Worm (Caenorhabditis elegans) whole organism, young adult: ENCODE results near the gene ttr-40.

Source experiments
- B0019.2 ChIP-seq: fragments of 200-800 bp; sonication (Bioruptor generic); conservative IDR thresholded peaks from 2 replicates; pipeline ENCODE4 v1.3.6; 2022; ENCODE audit warnings: missing genetic modification reagents, missing genetic modification characterization, missing compliant biosample characterization
- F22D6.2 ChIP-seq: sonication (generic microtip); optimal IDR thresholded peaks from 2 replicates; lab custom pipeline; 2016; ENCODE audit warnings: mild to moderate bottlenecking, missing genetic modification characterization, missing compliant biosample characterization
- F33H1.4 ChIP-seq: fragments of 200-800 bp; sonication (Bioruptor generic); IDR thresholded peaks from 2 replicates; pipeline ENCODE4 v1.3.6; 2022; ENCODE audit warnings: missing genetic modification reagents, missing genetic modification characterization, missing compliant biosample characterization
- F52B5.7 ChIP-seq: sonication (generic microtip); optimal IDR thresholded peaks from 2 replicates; lab custom pipeline; 2016; ENCODE audit warnings: mild to moderate bottlenecking, missing genetic modification characterization, missing compliant biosample characterization
- F55B11.4 ChIP-seq: sonication (generic microtip); optimal IDR thresholded peaks from 2 replicates; lab custom pipeline; 2016; ENCODE audit warnings: missing compliant biosample characterization, missing genetic modification characterization, borderline replicate concordance; ENCODE audit not compliant: insufficient read depth
- Y56A3A.18 ChIP-seq: fragments of 200-800 bp; sonication (Bioruptor generic); IDR thresholded peaks from 2 replicates; pipeline ENCODE4 v1.3.6; 2022; ENCODE audit warnings: missing genetic modification reagents, missing genetic modification characterization, missing compliant biosample characterization
- Y79H2A.3 ChIP-seq: fragments of 200-800 bp; sonication (Bioruptor generic); conservative IDR thresholded peaks from 2 replicates; pipeline ENCODE4 v1.3.6; 2022; ENCODE audit warnings: missing genetic modification reagents, missing genetic modification characterization, missing compliant biosample characterization
- Y95B8A.8 ChIP-seq: fragments of 200-800 bp; sonication (Bioruptor generic); IDR thresholded peaks from 2 replicates; pipeline ENCODE4 v1.3.6; 2022; ENCODE audit warnings: missing genetic modification reagents, missing genetic modification characterization, missing compliant biosample characterization
- akir-1 ChIP-seq: fragments of 200-800 bp; sonication (Bioruptor generic); optimal IDR thresholded peaks from 2 replicates; lab custom pipeline; 2018; ENCODE audit warnings: mild to moderate bottlenecking, missing genetic modification characterization, moderate library complexity, missing compliant biosample characterization
- aptf-2 ChIP-seq: fragments of 200-800 bp; sonication (Bioruptor generic); conservative IDR thresholded peaks from 2 replicates; pipeline ENCODE4 v1.3.6; 2022; ENCODE audit warnings: missing genetic modification reagents, missing genetic modification characterization, missing compliant biosample characterization
- atf-7 ChIP-seq: sonication (generic microtip); optimal IDR thresholded peaks from 2 replicates; lab custom pipeline; 2017; ENCODE audit warnings: mild to moderate bottlenecking, missing genetic modification characterization, missing compliant biosample characterization
- athp-1 ChIP-seq: sonication (generic microtip); optimal IDR thresholded peaks from 2 replicates; lab custom pipeline; 2017; ENCODE audit warnings: mild to moderate bottlenecking, missing genetic modification characterization, missing compliant biosample characterization
- attf-5 ChIP-seq: fragments of 200-800 bp; sonication (Bioruptor generic); optimal IDR thresholded peaks from 2 replicates; lab custom pipeline; 2018; ENCODE audit warnings: mild to moderate bottlenecking, missing genetic modification characterization, missing compliant biosample characterization
- attf-6 ChIP-seq: fragments of 200-800 bp; sonication (Bioruptor generic); IDR thresholded peaks from 2 replicates; pipeline ENCODE4 v1.3.6; 2022; ENCODE audit warnings: missing genetic modification reagents, missing genetic modification characterization, missing compliant biosample characterization
- bed-1 ChIP-seq: fragments of 200-800 bp; sonication (Bioruptor generic); IDR thresholded peaks from 2 replicates; pipeline ENCODE4 v1.3.6; 2022; ENCODE audit warnings: missing genetic modification reagents, missing genetic modification characterization, missing compliant biosample characterization
- cebp-1 ChIP-seq, 2 experiments: fragments of 200-800 bp in 1 of 2; sonication (Bioruptor generic) in 1 of 2; sonication (generic microtip) in 1 of 2; IDR thresholded peaks in 1 of 2; optimal IDR thresholded peaks in 1 of 2; 2 replicates each; pipeline versions ENCODE4 v1.3.6 to Lab custom; 2017 to 2022; ENCODE audit warnings: missing compliant biosample characterization in 2 of 2, missing genetic modification characterization in 2 of 2, mild to moderate bottlenecking in 1 of 2, missing genetic modification reagents in 1 of 2, moderate library complexity in 1 of 2
- cebp-2 ChIP-seq: fragments of 200-800 bp; sonication (Bioruptor generic); IDR thresholded peaks from 2 replicates; pipeline ENCODE4 v1.3.6; 2022; ENCODE audit warnings: missing genetic modification characterization, missing compliant biosample characterization
- ceh-100 ChIP-seq: fragments of 200-800 bp; sonication (Bioruptor generic); IDR thresholded peaks from 2 replicates; pipeline ENCODE4 v1.3.6; 2022; ENCODE audit warnings: missing genetic modification reagents, missing genetic modification characterization, missing compliant biosample characterization
- ceh-27 ChIP-seq: fragments of 200-800 bp; sonication (Bioruptor generic); optimal IDR thresholded peaks from 2 replicates; lab custom pipeline; 2018; ENCODE audit warnings: mild to moderate bottlenecking, missing genetic modification characterization, moderate library complexity, missing compliant biosample characterization
- chd-7 ChIP-seq: sonication (generic microtip); optimal IDR thresholded peaks from 2 replicates; lab custom pipeline; 2016; ENCODE audit warnings: mild to moderate bottlenecking, missing genetic modification characterization, moderate library complexity, missing compliant biosample characterization
- dox-1 ChIP-seq: fragments of 200-800 bp; sonication (Bioruptor generic); IDR thresholded peaks from 2 replicates; pipeline ENCODE4 v1.3.6; 2022; ENCODE audit warnings: missing genetic modification reagents, missing genetic modification characterization, missing compliant biosample characterization
- egl-44 ChIP-seq: fragments of 200-800 bp; sonication (Bioruptor generic); IDR thresholded peaks from 2 replicates; pipeline ENCODE4 v1.3.6; 2022; ENCODE audit warnings: missing genetic modification reagents, missing genetic modification characterization, missing compliant biosample characterization
- ets-4 ChIP-seq: fragments of 200-800 bp; sonication (Bioruptor generic); optimal IDR thresholded peaks from 2 replicates; lab custom pipeline; 2018; ENCODE audit warnings: mild to moderate bottlenecking, missing genetic modification characterization, missing compliant biosample characterization
- fkh-3 ChIP-seq: sonication (generic microtip); optimal IDR thresholded peaks from 2 replicates; lab custom pipeline; 2016; ENCODE audit warnings: mild to moderate bottlenecking, missing genetic modification characterization, missing compliant biosample characterization
- gei-17 ChIP-seq: fragments of 200-800 bp; sonication (Bioruptor generic); optimal IDR thresholded peaks from 2 replicates; lab custom pipeline; 2018; ENCODE audit warnings: mild to moderate bottlenecking, missing genetic modification characterization, missing compliant biosample characterization
- let-607 ChIP-seq, 2 experiments: fragments of 200-800 bp in 1 of 2; sonication (Bioruptor generic) in 1 of 2; sonication (generic microtip) in 1 of 2; optimal IDR thresholded peaks; 2 replicates each; lab custom pipeline; 2016 to 2018; ENCODE audit warnings: mild to moderate bottlenecking in 2 of 2, missing compliant biosample characterization in 2 of 2, missing genetic modification characterization in 2 of 2, moderate library complexity in 2 of 2, missing genotype in 1 of 2
- lin-26 ChIP-seq: fragments of 200-800 bp; sonication (Bioruptor generic); IDR thresholded peaks from 2 replicates; pipeline ENCODE4 v1.3.6; 2022; ENCODE audit warnings: missing genetic modification reagents, missing genetic modification characterization, missing compliant biosample characterization
- lin-40 ChIP-seq: sonication (generic microtip); optimal IDR thresholded peaks from 2 replicates; lab custom pipeline; 2016; ENCODE audit warnings: missing genetic modification characterization, mild to moderate bottlenecking, missing compliant biosample characterization, missing genotype, missing genetic modification reagents
- madf-10 ChIP-seq: sonication (generic microtip); optimal IDR thresholded peaks from 2 replicates; lab custom pipeline; 2016; ENCODE audit warnings: mild to moderate bottlenecking, missing genetic modification characterization, missing compliant biosample characterization
- madf-6 ChIP-seq: fragments of 200-800 bp; sonication (Bioruptor generic); IDR thresholded peaks from 2 replicates; pipeline ENCODE4 v1.3.6; 2022; ENCODE audit warnings: missing genetic modification reagents, missing genetic modification characterization, missing compliant biosample characterization
- madf-8 ChIP-seq: fragments of 200-800 bp; sonication (Bioruptor generic); conservative IDR thresholded peaks from 2 replicates; pipeline ENCODE4 v1.3.6; 2022; ENCODE audit warnings: missing genetic modification reagents, missing genetic modification characterization, missing compliant biosample characterization
- mel-28 ChIP-seq: sonication (generic microtip); optimal IDR thresholded peaks from 2 replicates; lab custom pipeline; 2016; ENCODE audit warnings: borderline replicate concordance, mild to moderate bottlenecking, missing genetic modification characterization, missing compliant biosample characterization
- mes-4 ChIP-seq: sonication (generic microtip); optimal IDR thresholded peaks from 2 replicates; lab custom pipeline; 2016; ENCODE audit warnings: missing genotype, missing genetic modification characterization, missing compliant biosample characterization
- nfya-1 ChIP-seq: sonication (generic microtip); optimal IDR thresholded peaks from 2 replicates; lab custom pipeline; 2017; ENCODE audit warnings: antibody characterized with exemption, missing compliant biosample characterization, missing genetic modification characterization, borderline replicate concordance; ENCODE audit not compliant: insufficient read depth
- nhr-120 ChIP-seq: fragments of 200-800 bp; sonication (Bioruptor generic); IDR thresholded peaks from 2 replicates; pipeline ENCODE4 v1.3.6; 2022; ENCODE audit warnings: missing genetic modification characterization, missing compliant biosample characterization
- nhr-27 ChIP-seq: fragments of 200-800 bp; sonication (Bioruptor generic); optimal IDR thresholded peaks from 2 replicates; lab custom pipeline; 2018; ENCODE audit warnings: mild to moderate bottlenecking, missing genetic modification characterization, moderate library complexity, missing compliant biosample characterization
- nhr-80 ChIP-seq: sonication (generic microtip); optimal IDR thresholded peaks from 2 replicates; lab custom pipeline; 2016; ENCODE audit warnings: missing genetic modification characterization, missing compliant biosample characterization
- pbrm-1 ChIP-seq: fragments of 200-800 bp; sonication (Bioruptor generic); IDR thresholded peaks from 2 replicates; pipeline ENCODE4 v1.3.6; 2022; ENCODE audit warnings: missing genetic modification reagents, missing genetic modification characterization, missing compliant biosample characterization
- pha-4 ChIP-seq: fragments of 150-350 bp; sonication (generic microtip); optimal IDR thresholded peaks from 2 replicates; lab custom pipeline; 2014; ENCODE audit warnings: missing biosample characterization, missing genetic modification reagents, missing genetic modification characterization
- snpc-1.1 ChIP-seq: sonication (generic microtip); optimal IDR thresholded peaks from 2 replicates; lab custom pipeline; 2017; ENCODE audit warnings: missing genetic modification characterization, mild to moderate bottlenecking, missing compliant biosample characterization, antibody characterized with exemption, moderate library complexity, missing genotype, missing genetic modification reagents; ENCODE audit not compliant: insufficient read depth
- tbx-9 ChIP-seq: sonication (generic microtip); optimal IDR thresholded peaks from 2 replicates; lab custom pipeline; 2016; ENCODE audit warnings: borderline replicate concordance, missing genetic modification characterization, inconsistent platforms, missing compliant biosample characterization
- tlf-1 ChIP-seq: fragments of 200-800 bp; sonication (Bioruptor generic); optimal IDR thresholded peaks from 2 replicates; lab custom pipeline; 2018; ENCODE audit warnings: mild to moderate bottlenecking, missing genetic modification characterization, missing compliant biosample characterization
- unc-62 ChIP-seq: fragments of 150-350 bp; optimal IDR thresholded peaks from 2 replicates; lab custom pipeline; 2014; ENCODE audit warnings: missing biosample characterization, missing genetic modification reagents, missing genetic modification characterization
- zim-3 ChIP-seq: sonication (generic microtip); optimal IDR thresholded peaks from 2 replicates; lab custom pipeline; 2017; ENCODE audit warnings: mild to moderate bottlenecking, missing genetic modification characterization, moderate library complexity, missing compliant biosample characterization
- ztf-18 ChIP-seq: sonication (generic microtip); optimal IDR thresholded peaks from 2 replicates; lab custom pipeline; 2016; ENCODE audit warnings: missing genotype, mild to moderate bottlenecking, missing genetic modification characterization, missing compliant biosample characterization
- ztf-28 ChIP-seq: fragments of 200-800 bp; sonication (Bioruptor generic); IDR thresholded peaks from 2 replicates; pipeline ENCODE4 v1.3.6; 2022; ENCODE audit warnings: missing genetic modification reagents, missing genetic modification characterization, missing compliant biosample characterization
- ztf-6 ChIP-seq: fragments of 200-800 bp; sonication (Bioruptor generic); IDR thresholded peaks from 2 replicates; pipeline ENCODE4 v1.3.6; 2022; ENCODE audit warnings: missing genetic modification reagents, missing genetic modification characterization, missing compliant biosample characterization

The ttr-40 gene

DNA sequence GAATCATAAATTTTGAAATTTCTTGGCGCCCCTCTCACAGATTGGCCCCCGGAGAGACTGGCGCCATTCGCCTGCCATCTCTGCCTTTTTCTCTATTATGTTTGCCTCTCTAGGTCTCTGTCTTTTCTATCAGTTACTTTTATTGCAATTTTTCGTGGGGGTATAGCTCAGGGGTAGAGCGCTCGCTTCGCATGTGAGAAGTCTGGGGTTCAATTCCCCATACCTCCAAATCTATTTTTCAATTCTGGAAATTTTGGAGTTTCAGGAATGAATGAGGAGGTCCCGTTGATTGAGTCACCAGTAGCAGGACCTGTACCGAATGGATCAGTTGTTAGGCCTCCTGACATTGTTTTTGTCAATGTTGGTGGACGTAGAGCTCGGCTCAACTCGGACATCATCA, 37.2 kb downstream of the ttr-40 start, which contains the start of gene kvs-3:
kvs-3 (plus strand) TSS at position 266 of the 400 bp plus-strand sequence.
- TF ChIP-seq ztf-18 (tag; lab: Kevin White, UChicago) (peak; percentile 84), madf-10 (peak; percentile 80), Y95B8A.8 (GFP tag; lab: Robert Waterston, UW) (0 out of 2 replicates have a peak, but pooled peaks have one; percentile 8), snpc-1.1 (tag; lab: Kevin White, UChicago) (peak; percentile 55), nfya-1 (tag; lab: Kevin White, UChicago) (no peak), zim-3 (tag; lab: Kevin White, UChicago) (no peak), F52B5.7 (tag; lab: Kevin White, UChicago) (no peak), mes-4 (tag; lab: Kevin White, UChicago) (peak; percentile 66), F55B11.4 (no peak), ztf-6 (GFP tag; lab: Robert Waterston, UW) (peak; percentile 51; the same call in 1 of the 2 replicates), egl-44 (GFP tag; lab: Robert Waterston, UW) (peak; percentile 79; the same call in 1 of the 2 replicates), akir-1 (GFP tag; lab: Kevin White, UChicago) (no peak), attf-5 (GFP tag; lab: Kevin White, UChicago) (peak; percentile 79), ceh-100 (GFP tag; lab: Robert Waterston, UW) (peak; percentile 63), Y79H2A.3 (GFP tag; lab: Robert Waterston, UW) (peak; percentile 69; the same call in 1 of the 2 replicates), pha-4 (tag; lab: Kevin White, UChicago) (no peak), let-607 (tag; optimal IDR thresholded peaks at IDR 0.05; lab: Kevin White, UChicago) (peak; percentile 6 to 43), ztf-28 (GFP tag; lab: Robert Waterston, UW) (peak; percentile 92), nhr-27 (peak; percentile 68), athp-1 (peak; percentile 89), bed-1 (0 out of 2 replicates have a peak, but pooled peaks have one; percentile 14), nhr-80 (tag; lab: Kevin White, UChicago) (no peak), madf-8 (GFP tag; lab: Robert Waterston, UW) (no peak), nhr-120 (GFP tag; lab: Robert Waterston, UW) (peak; percentile 92; the same call in 1 of the 2 replicates), lin-26 (no peak; the same call in 1 of the 2 replicates), tbx-9 (tag; lab: Kevin White, UChicago) (peak; percentile 19), F22D6.2 (tag; lab: Kevin White, UChicago) (peak; percentile 27), ceh-27 (GFP tag; lab: Kevin White, UChicago) (peak; percentile 77), ets-4 (GFP tag; lab: Kevin White, UChicago) (peak; percentile 37), lin-40 (tag; lab: Kevin White, UChicago) (peak; percentile 65), Y56A3A.18 (GFP tag; lab: Robert Waterston, UW) (no peak; the same call in 1 of the 2 replicates), madf-6 (GFP tag; lab: Robert Waterston, UW) (no peak; the same call in 1 of the 2 replicates), dox-1 (no peak; the same call in 1 of the 2 replicates), atf-7 (tag; lab: Kevin White, UChicago) (peak; percentile 51), cebp-2 (GFP tag; lab: Robert Waterston, UW) (0 out of 2 replicates have a peak, but pooled peaks have one; percentile 76), fkh-3 (peak; percentile 85), B0019.2 (GFP tag; lab: Robert Waterston, UW) (peak; percentile 49; the same call in 1 of the 2 replicates), chd-7 (tag; lab: Kevin White, UChicago) (peak; percentile 88), attf-6 (GFP tag; lab: Robert Waterston, UW) (peak; percentile 1), cebp-1 (GFP tag; IDR thresholded peaks at IDR 0.05; lab: Robert Waterston, UW) (peak; percentile 55; the same call in 1 of the 2 replicates), cebp-1 (tag; optimal IDR thresholded peaks at IDR 0.05; lab: Kevin White, UChicago) (no peak), pbrm-1 (GFP tag; lab: Robert Waterston, UW) (peak; percentile 62; the same call in 1 of the 2 replicates), mel-28 (tag; lab: Kevin White, UChicago) (no peak), tlf-1 (GFP tag; lab: Kevin White, UChicago) (no peak), F33H1.4 (GFP tag; lab: Robert Waterston, UW) (no peak), aptf-2 (no peak), unc-62 (GFP tag; lab: Kevin White, UChicago) (no peak), gei-17 (GFP tag; lab: Kevin White, UChicago) (no peak)
